Fruit fly (Drosophila melanogaster) Kc167 (cell line): ENCODE results near the gene primo-2.

Experiments used
- Myc ChIP-seq: fragments of >200 bp; optimal IDR thresholded peaks from 2 replicates; lab custom pipeline; 2017; ENCODE audit warnings: missing external identifiers
- Sin3A ChIP-seq: fragments of >200 bp; optimal IDR thresholded peaks from 2 replicates; lab custom pipeline; 2018; ENCODE audit warnings: missing external identifiers
- h ChIP-seq: fragments of >200 bp; optimal IDR thresholded peaks from 3 replicates; lab custom pipeline; 2018; ENCODE audit warnings: missing external identifiers
- insv ChIP-seq: fragments of >200 bp; optimal IDR thresholded peaks from 3 replicates; lab custom pipeline; 2018; ENCODE audit warnings: missing external identifiers
- psq ChIP-seq: fragments of >200 bp; optimal IDR thresholded peaks from 2 replicates; lab custom pipeline; 2017; ENCODE audit warnings: missing external identifiers
- ttk ChIP-seq: sonication (Bioruptor generic); optimal IDR thresholded peaks from 2 replicates; lab custom pipeline; 2017; ENCODE audit warnings: missing external identifiers

primo-2 gene

DNA sequence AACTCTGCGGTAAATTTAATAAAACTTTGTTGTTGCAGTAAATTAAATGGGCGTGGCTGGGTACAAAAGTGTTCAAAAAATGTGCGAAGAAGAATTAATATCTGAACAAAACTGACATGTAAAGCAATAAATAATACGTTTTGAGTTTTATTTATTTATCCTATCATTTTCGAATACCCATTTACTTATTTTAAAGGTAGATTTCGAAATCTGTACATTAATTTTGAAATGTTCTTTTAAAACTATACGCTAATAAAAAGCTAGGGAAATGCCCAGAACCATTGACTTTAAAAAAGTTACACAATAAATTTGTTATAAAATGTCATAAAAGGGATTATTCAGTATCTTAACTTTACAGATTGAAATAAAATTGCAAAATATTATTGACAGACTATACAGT lies at the start of gene primo-2, which contains the start of gene primo-1:
TSS of gene primo-2 (minus strand) at position 101 of the 400 bp plus-strand sequence.
TSS of gene primo-1 (minus strand) at position 101 of the 400 bp plus-strand sequence.
- TF ChIP-seq h (no peak), ttk (lab: Kevin White, UChicago) (no peak), Myc (lab: Kevin White, UChicago) (no peak), psq (lab: Kevin White, UChicago) (no peak), insv (lab: Kevin White, UChicago) (no peak), Sin3A (lab: Kevin White, UChicago) (no peak)

DNA sequence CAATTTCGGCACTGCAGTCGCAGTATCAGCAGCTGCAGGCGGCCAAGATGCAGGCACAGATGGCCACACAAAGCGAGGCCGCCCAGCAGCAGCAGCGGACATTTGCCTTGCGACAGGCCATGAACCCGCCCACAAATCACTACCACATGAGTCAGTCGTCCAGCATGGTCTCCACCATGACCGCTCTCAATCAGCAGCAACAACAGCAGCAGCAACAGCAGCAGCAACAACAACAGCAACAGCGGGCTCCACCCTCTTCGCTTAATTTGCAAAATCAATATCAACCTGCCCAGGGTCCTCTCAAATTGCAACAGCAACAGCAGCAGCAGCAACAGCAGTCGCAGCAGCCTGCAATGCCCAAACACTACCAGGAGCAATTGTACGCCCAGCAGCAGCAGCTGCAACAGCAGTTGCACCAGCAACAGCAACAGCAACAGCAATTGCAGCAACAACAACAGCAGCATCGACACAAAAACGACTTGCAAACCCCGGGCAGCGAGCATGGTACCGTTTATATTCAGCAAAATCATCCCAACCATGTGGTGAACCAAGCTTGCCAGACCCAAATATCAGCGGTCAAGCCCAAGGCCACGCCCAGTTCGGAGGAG lies 34.5 kb upstream of the primo-2 start:
- TF ChIP-seq h, result no peak
- no peak for TF ChIP-seq Sin3A (lab: Kevin White, UChicago)
- TF ChIP-seq psq (lab: Kevin White, UChicago), result no peak
- TF ChIP-seq insv (lab: Kevin White, UChicago), result no peak
- TF ChIP-seq ttk (lab: Kevin White, UChicago), result no peak
- no peak for TF ChIP-seq Myc (lab: Kevin White, UChicago)

DNA sequence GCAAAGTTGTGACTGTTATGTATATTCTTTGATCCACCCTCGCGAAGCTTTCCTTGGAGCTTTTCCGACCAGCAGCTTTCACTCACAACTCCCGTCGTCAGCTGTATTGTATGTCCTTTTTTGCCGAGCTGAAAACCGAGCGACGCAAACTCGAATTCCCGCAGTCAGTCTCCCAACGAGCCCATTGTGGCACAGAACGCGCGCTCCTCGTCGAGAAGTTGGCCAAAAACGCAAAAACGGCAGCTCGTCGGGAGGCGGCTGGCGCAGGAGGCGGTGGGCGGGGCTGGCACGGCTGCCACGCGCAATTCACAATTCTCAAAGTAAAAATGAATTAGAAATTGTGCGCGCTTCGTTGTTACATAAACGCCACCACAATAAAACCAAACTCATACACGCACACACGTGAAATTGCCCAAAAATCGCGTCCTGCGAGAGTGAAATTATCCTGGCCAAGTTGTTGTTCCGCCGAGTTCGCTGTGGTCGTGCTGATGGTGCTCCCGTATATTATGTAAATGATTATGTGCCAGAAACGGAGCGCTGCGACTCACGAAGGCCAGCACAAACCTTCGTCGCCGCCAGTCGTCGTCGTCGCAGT lies 23.8 kb upstream of the primo-2 start:
- TF ChIP-seq Sin3A (lab: Kevin White, UChicago), result no peak
- TF ChIP-seq insv (lab: Kevin White, UChicago), result no peak
- no peak for TF ChIP-seq h
- TF ChIP-seq ttk (lab: Kevin White, UChicago), result no peak
- no peak for TF ChIP-seq psq (lab: Kevin White, UChicago)
- TF ChIP-seq Myc (lab: Kevin White, UChicago), result no peak

DNA sequence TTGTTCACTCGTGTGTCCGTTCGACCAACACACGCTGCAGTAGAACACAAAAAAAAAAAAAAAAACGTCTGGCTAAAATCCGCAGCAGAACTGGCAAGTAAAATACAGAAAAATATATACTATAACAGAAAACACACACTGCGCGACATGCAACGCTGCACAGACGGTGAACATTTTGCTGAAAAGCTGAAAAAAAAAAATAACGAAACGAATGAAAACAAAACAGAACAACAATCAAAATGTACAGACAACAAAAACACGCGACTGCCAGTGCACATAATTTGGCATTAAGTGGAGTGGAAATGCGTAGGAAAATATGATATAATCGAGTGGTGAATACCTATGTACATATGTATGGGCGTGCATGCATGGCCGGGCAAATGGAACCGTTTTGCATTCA lies 18.4 kb upstream of the primo-2 start:
- no peak for TF ChIP-seq ttk (lab: Kevin White, UChicago)

DNA sequence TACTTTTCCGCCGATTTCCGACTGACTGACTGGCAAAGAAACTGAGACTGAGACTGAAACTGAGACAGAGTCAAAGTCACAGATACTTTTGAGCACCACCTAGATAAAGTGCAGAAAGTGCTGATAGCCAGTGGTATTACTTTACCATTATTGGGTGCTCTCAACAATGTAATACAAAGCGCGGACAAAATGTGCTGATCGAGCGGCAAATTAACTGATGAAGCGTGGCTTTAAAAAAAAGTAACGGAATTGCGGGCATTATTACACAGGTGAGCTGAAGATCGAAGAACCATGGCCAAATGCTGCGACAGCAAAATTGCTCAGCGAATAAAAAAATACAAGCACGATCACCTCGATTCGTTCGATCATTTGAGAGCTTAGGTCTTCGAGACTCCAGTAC lies 17.3 kb upstream of the primo-2 start:
- TF ChIP-seq Sin3A (lab: Kevin White, UChicago) (no peak), psq (lab: Kevin White, UChicago) (no peak), h (no peak), insv (lab: Kevin White, UChicago) (no peak), ttk (lab: Kevin White, UChicago) (no peak)

DNA sequence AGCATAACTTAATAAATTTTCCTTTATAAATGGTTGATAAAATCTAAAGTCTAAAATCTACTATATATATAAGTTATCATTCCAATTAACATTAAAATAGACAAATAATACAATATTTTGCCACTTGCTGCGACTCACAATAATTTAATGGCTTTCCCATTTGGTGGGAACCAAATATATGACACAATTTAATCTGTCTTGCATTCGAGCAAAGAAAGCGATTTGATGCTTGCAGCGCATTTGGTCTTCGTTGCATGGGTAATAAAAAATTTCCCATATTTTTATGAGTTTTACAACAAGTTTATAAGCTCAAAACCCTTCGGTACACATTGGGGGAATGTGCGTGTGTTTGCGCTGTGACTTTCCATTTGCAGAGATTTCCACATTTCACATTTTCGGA lies 15.2 kb upstream of the primo-2 start:
- TF ChIP-seq psq (lab: Kevin White, UChicago), result no peak
- no peak for TF ChIP-seq Sin3A (lab: Kevin White, UChicago)
- TF ChIP-seq ttk (lab: Kevin White, UChicago), result no peak
- TF ChIP-seq h, result no peak
- TF ChIP-seq insv (lab: Kevin White, UChicago), result no peak
- no peak for TF ChIP-seq Myc (lab: Kevin White, UChicago)

DNA sequence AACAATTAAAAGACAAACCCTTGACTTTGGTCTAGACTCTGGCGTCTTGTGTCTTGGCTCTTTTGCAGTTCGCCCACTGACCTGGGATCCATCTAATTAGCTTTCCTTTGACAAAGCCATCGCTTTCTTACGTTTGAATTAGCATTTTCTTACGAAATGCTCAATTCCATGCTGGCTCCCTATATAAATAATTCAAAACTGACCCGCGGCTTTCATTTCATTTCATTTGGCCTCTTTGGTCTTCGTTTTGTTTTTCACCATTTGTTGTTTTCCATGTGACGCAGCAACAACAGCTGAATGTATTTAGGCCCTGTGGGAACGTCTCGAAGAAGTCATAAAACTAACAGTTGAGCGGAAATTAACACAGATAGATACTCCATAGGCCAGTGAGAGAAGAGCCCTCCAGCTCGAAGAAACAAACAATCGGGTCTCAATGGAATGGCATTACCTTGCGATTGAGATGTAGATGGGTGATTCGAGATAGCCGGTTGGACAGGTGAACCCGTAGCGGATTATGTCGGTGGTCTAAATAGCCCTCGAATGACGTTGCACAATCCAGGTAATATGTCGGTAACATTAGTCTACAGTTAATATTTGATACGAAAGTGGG lies 12.5 kb upstream of the primo-2 start:
- TF ChIP-seq ttk (lab: Kevin White, UChicago), result no peak

DNA sequence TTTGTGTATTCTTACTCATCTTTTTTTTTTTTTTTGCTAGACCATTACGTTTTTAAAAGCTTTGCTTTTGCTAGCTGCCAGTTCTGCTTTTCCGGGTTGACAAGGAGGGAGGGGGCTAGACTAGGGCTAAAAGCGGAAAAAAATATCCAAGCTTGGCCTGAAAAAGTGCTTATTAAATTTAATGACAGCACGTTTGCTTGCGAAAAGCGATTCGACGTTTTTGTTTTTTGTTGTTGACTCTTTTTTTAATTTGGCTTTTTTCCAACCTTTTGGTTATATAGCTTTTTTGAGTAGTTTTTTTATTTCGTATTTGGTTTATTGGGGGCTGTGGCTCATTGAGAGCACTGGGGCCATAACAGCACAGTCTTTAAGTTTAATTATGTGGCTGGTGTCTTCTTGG lies 10.8 kb upstream of the primo-2 start:
- TF ChIP-seq ttk (lab: Kevin White, UChicago) (no peak), Sin3A (lab: Kevin White, UChicago) (no peak), Myc (lab: Kevin White, UChicago) (no peak), h (no peak), insv (lab: Kevin White, UChicago) (no peak), psq (lab: Kevin White, UChicago) (no peak)

DNA sequence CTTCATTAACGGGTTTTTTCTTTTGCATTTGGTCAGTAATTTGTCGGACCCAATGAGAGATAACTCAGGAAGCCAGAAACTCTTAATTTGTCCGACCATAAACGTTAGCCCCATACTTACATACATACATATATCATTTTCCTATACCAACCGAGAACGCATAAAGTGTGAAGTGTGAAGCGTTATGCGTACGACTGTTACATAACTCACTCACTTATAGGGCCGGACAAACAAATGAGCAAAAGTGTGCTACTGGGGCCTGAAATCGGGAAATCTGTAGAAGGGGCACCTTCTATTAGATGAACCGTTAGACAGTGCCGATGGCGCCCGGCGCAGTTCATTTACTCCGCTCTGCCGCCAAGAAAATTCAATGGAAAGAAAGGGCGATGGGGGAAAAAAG lies 10.4 kb upstream of the primo-2 start:
- TF ChIP-seq Myc (lab: Kevin White, UChicago) (no peak), insv (lab: Kevin White, UChicago) (no peak), h (no peak), Sin3A (lab: Kevin White, UChicago) (no peak), psq (lab: Kevin White, UChicago) (no peak), ttk (lab: Kevin White, UChicago) (no peak)

DNA sequence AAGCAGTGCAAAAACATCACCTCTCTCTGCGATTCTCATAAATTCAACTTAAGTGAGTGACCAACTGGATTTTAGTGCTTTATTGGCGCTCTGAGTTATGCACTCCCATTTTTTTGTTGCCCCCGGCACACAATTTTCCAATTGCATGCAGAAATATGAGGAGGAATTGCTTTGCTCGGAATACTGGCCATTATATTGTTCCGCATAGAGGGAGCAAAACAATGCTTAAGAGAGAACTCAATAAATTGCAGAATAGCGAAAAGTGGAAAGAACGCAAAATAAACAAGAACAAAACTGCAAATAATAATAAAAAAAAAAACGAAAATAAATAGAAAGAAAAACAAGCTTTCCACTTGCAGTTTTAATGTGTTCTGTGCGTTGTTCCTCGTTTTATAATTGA lies 9.2 kb upstream of the primo-2 start:
- no peak for TF ChIP-seq Myc (lab: Kevin White, UChicago)
- TF ChIP-seq psq (lab: Kevin White, UChicago), result no peak
- TF ChIP-seq h, result no peak
- no peak for TF ChIP-seq ttk (lab: Kevin White, UChicago)
- no peak for TF ChIP-seq insv (lab: Kevin White, UChicago)
- TF ChIP-seq Sin3A (lab: Kevin White, UChicago), result no peak

DNA sequence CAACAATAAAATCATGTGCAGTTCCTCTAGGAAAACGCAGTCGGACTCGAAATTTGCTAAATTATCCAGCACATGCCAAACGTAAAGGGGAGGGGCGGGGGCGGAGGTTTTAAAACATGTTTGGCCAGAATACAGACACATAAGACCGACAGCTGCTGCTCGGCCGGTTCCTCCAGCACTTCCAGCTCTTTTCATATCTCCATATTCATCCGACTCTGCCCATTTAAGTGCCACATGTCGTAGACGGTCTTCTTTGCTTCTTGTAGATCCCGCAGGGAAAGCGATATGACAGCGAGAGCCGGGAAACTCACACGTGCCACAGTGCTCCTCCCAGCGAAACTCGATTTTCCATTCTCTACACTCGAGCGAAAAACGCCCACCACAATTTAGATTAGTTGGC lies 7.4 kb upstream of the primo-2 start:
- TF ChIP-seq Myc (lab: Kevin White, UChicago) (no peak), ttk (lab: Kevin White, UChicago) (no peak), h (no peak), psq (lab: Kevin White, UChicago) (no peak), Sin3A (lab: Kevin White, UChicago) (no peak), insv (lab: Kevin White, UChicago) (no peak)

DNA sequence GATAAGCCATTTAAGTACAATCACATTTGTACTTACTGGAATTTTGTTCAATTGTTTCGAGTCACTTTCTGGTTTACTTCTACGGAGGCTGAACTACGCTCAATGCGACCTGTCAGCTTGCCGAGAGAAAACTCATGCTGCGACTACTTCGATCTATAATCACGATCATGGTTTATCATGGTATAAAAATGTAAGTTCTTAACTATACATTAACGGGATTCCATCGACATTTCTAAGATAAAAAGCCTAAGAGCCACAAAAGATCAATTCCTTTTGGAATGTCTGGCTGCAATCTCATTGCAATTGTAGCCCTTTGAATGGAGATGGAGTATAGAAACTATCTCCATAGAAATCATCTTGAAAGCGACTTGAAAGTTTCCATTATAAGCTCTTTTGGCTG lies 6.4 kb upstream of the primo-2 start, which contains the start of gene Ubc87F:
TSS of gene Ubc87F (minus strand) at position 101 of the 400 bp plus-strand sequence.
- TF ChIP-seq h (no peak), Myc (lab: Kevin White, UChicago) (no peak), ttk (lab: Kevin White, UChicago) (no peak), insv (lab: Kevin White, UChicago) (no peak), Sin3A (lab: Kevin White, UChicago) (no peak), psq (lab: Kevin White, UChicago) (no peak)
